Fruit fly (Drosophila melanogaster): ENCODE data around the gene Tdh.

The Tdh gene

DNA sequence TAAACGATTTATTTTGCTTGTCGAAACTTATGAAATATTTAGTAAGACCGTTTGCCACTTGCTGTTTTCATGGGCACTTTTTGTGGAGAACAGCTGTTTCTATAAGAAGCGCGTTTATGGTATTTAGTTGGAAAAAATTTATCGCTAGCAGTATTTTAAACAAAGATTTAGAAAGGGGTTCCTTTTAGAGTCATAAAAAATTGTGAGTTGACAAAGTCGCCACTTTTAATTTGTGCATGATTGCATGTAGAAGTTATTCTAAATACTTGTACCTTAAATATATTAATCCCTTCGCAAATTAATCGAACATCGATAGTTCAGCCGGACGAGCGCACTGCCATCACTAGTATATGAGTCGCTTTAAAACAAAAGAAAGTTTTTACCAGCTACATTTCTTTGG, 34.4 kb upstream of the Tdh start, which contains the start of the genes Las and Psn (continued):
- TF ChIP-seq knrl (GFP tag; IDR thresholded peaks at IDR 0.05; ENCODE audit: partially characterized antibody) (peak; percentile 69), row (GFP tag; IDR thresholded peaks at IDR 0.05) (peak; percentile 50), CG8944 (GFP tag; optimal IDR thresholded peaks at IDR 0.05) (no peak), cwo (GFP tag; optimal IDR thresholded peaks at IDR 0.05) (no peak), CG11696 (GFP tag; IDR thresholded peaks at IDR 0.05) (no peak), CG17361 (GFP tag; IDR thresholded peaks at IDR 0.05) (no peak), Sox102F (GFP tag; optimal IDR thresholded peaks at IDR 0.05) (no peak), CG11398 (GFP tag; optimal IDR thresholded peaks at IDR 0.05) (no peak), CG10366 (GFP tag; IDR thresholded peaks at IDR 0.05) (no peak), CG6791 (GFP tag; IDR thresholded peaks at IDR 0.05; ENCODE audit: partially characterized antibody) (0 out of 3 replicates have a peak, but pooled peaks have one; percentile 45), Mes4 (GFP tag; optimal IDR thresholded peaks at IDR 0.05) (no peak), Myb (GFP tag; optimal IDR thresholded peaks at IDR 0.05) (peak; percentile 35), Scr (GFP tag; IDR thresholded peaks at IDR 0.05; ENCODE audit: partially characterized antibody) (peak; percentile 77), Chrac-16 (GFP tag; optimal IDR thresholded peaks at IDR 0.05) (peak; percentile 0), nau (GFP tag; optimal IDR thresholded peaks at IDR 0.05) (no peak), Neu2 (GFP tag; optimal IDR thresholded peaks at IDR 0.05; ENCODE audit: borderline replicate concordance) (no peak), CG8388 (GFP tag; optimal IDR thresholded peaks at IDR 0.05) (no peak), Bdp1 (GFP tag; optimal IDR thresholded peaks at IDR 0.05) (no peak), CG6854 (GFP tag; optimal IDR thresholded peaks at IDR 0.05) (no peak), zfh1 (GFP tag; IDR thresholded peaks at IDR 0.05) (no peak), NFAT (GFP tag; IDR thresholded peaks at IDR 0.05) (no peak), ase (GFP tag; IDR thresholded peaks at IDR 0.05) (no peak), sqz (GFP tag; optimal IDR thresholded peaks at IDR 0.05) (no peak), CG9727 (GFP tag; optimal IDR thresholded peaks at IDR 0.05) (no peak), inv (GFP tag; IDR thresholded peaks at IDR 0.05; ENCODE audit: partially characterized antibody) (peak; percentile 45; the same call in 1 of the 2 replicates), peb (GFP tag; IDR thresholded peaks at IDR 0.05) (no peak), unc-4 (GFP tag; IDR thresholded peaks at IDR 0.05; ENCODE audit: partially characterized antibody) (peak; percentile 71), CG17186 (GFP tag; optimal IDR thresholded peaks at IDR 0.05) (peak; percentile 62), slbo (GFP tag; IDR thresholded peaks at IDR 0.05) (no peak), ind (GFP tag; optimal IDR thresholded peaks at IDR 0.05) (no peak), BtbVII (GFP tag; optimal IDR thresholded peaks at IDR 0.05) (no peak), CG15696 (tag; optimal IDR thresholded peaks at IDR 0.05) (no peak), bbx (GFP tag; IDR thresholded peaks at IDR 0.05; ENCODE audit: partially characterized antibody) (0 out of 2 replicates have a peak, but pooled peaks have one; percentile 16), her (GFP tag; optimal IDR thresholded peaks at IDR 0.05) (no peak), Lhr (GFP tag; optimal IDR thresholded peaks at IDR 0.05) (peak; percentile 9), Spps (tag; optimal IDR thresholded peaks at IDR 0.05) (no peak), Ravus (GFP tag; IDR thresholded peaks at IDR 0.05) (no peak), salm (tag; optimal IDR thresholded peaks at IDR 0.05) (no peak), CG32532 (GFP tag; IDR thresholded peaks at IDR 0.05) (no peak), Hmx (GFP tag; optimal IDR thresholded peaks at IDR 0.05) (peak; percentile 3), Dip2 (GFP tag; IDR thresholded peaks at IDR 0.05) (no peak), CG6254 (GFP tag; optimal IDR thresholded peaks at IDR 0.05) (no peak), Dref (GFP tag; IDR thresholded peaks at IDR 0.05) (peak; percentile 63), Antp (GFP tag; optimal IDR thresholded peaks at IDR 0.05) (no peak), corto (GFP tag; optimal IDR thresholded peaks at IDR 0.05) (no peak), btn (GFP tag; optimal IDR thresholded peaks at IDR 0.05) (no peak), CHES-1-like (GFP tag; optimal IDR thresholded peaks at IDR 0.05) (peak; percentile 48), CG17359 (tag; optimal IDR thresholded peaks at IDR 0.05) (no peak), E2f2 (GFP tag; IDR thresholded peaks at IDR 0.05) (peak; percentile 73), CG10565 (GFP tag; optimal IDR thresholded peaks at IDR 0.05) (no peak), sens-2 (GFP tag; IDR thresholded peaks at IDR 0.05) (no peak)
